Worm (Caenorhabditis elegans): Measurements from ENCODE around the gene F59B10.3.

The F59B10.3 gene

DNA sequence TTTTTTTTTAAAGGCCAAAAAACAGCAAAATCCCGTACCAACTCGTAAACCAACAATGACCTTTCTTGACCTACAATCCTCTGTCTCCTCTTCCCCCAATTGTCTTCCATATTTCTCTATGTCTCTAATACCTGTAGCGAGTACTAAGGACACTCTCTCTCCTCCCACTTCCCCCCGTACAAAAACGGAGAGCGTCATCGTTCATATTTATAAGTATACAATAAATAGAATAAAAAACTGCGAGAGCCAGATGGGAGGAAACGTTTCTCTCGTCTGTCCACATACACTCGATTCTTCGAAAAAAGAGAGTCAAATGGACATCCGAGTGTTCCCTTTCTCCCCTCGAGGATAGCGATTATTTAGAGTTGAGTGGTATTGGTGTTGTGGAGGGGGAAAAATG lies 5.6 kb upstream of the F59B10.3 start:
- no peak for TF ChIP-seq ztf-11 (tag; optimal IDR thresholded peaks at IDR 0.05)
- TF ChIP-seq nhr-237 (tag; optimal IDR thresholded peaks at IDR 0.05) = no peak
- TF ChIP-seq egl-5 (tag; optimal IDR thresholded peaks at IDR 0.05) = no peak
- no peak for TF ChIP-seq fos-1 (tag; optimal IDR thresholded peaks at IDR 0.05)
- peak; percentile 35 for TF ChIP-seq jun-1 (tag; optimal IDR thresholded peaks at IDR 0.05)
- TF ChIP-seq nhr-25 (tag; optimal IDR thresholded peaks at IDR 0.05) = peak; percentile 46
- TF ChIP-seq pha-4 (tag; optimal IDR thresholded peaks at IDR 0.05) = peak; percentile 89
- no peak for TF ChIP-seq unc-62 (GFP tag; optimal IDR thresholded peaks at IDR 0.05)
- no peak for TF ChIP-seq sea-2 (GFP tag; optimal IDR thresholded peaks at IDR 0.05)
- TF ChIP-seq daf-12 (tag; optimal IDR thresholded peaks at IDR 0.05) = no peak
- no peak for TF ChIP-seq mml-1 (tag; optimal IDR thresholded peaks at IDR 0.05)
- TF ChIP-seq nfya-1 (tag; optimal IDR thresholded peaks at IDR 0.05; ENCODE audit: insufficient read depth) = peak; percentile 1
- no peak for TF ChIP-seq skn-1 (tag; optimal IDR thresholded peaks at IDR 0.05)
- TF ChIP-seq nhr-23 (tag; optimal IDR thresholded peaks at IDR 0.05) = peak; percentile 58
- no peak for TF ChIP-seq eor-1 (tag; optimal IDR thresholded peaks at IDR 0.05)
- no peak for TF ChIP-seq R02D3.7 (tag; optimal IDR thresholded peaks at IDR 0.05)
- peak; percentile 20 for TF ChIP-seq lin-39 (tag; optimal IDR thresholded peaks at IDR 0.05)
- TF ChIP-seq hmg-11 (tag; optimal IDR thresholded peaks at IDR 0.05) = no peak
- no peak for TF ChIP-seq tbx-2 (tag; optimal IDR thresholded peaks at IDR 0.05)

DNA sequence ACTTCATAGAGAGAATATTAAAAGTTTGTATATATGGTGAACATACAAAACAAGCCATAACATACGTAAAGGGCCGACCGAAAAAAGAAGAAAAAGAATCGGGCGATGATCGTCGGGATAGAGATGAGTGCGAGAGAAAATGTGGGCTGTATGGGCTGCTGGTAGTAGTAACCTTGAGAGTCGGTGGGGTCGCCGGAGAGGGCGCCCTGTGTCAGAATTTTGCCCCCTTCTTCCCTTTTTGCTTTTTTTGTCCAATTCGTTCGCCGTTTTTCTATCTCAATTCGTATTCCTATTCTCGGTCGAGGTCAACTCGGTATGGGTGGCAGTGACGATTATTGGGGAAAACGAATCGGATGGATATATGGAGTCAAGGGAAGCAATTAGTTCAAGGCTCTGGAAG lies 4.4 kb upstream of the F59B10.3 start:
- TF ChIP-seq skn-1 (tag; optimal IDR thresholded peaks at IDR 0.05) (no peak), nhr-23 (tag; optimal IDR thresholded peaks at IDR 0.05) (peak; percentile 46), sea-2 (GFP tag; optimal IDR thresholded peaks at IDR 0.05) (no peak), nhr-25 (tag; optimal IDR thresholded peaks at IDR 0.05) (peak; percentile 73)

DNA sequence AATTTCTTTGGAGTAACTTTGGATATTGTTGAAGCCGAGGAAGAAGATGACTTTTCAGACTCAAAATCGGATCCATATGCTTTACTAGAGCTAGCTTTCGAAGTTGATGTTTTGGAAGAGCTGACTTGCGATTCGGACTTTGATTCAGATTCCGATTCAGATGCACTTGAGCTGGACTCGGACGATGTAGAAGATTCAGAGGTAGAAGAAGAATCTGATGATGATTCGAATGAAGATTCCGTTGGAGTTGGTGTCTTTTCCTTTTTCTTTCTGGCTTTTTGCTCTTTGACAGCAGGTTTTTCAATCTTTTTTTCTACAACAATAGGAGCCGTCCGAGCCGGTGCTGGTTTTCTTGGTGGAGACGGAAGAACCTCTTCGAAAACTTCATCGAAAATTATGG lies 2.4 kb upstream of the F59B10.3 start:
- TF ChIP-seq eor-1 (tag; optimal IDR thresholded peaks at IDR 0.05) = no peak
- TF ChIP-seq mml-1 (tag; optimal IDR thresholded peaks at IDR 0.05) = no peak
- no peak for TF ChIP-seq ceh-9 (tag; optimal IDR thresholded peaks at IDR 0.05)
- TF ChIP-seq nhr-28 (tag; optimal IDR thresholded peaks at IDR 0.05) = no peak
- TF ChIP-seq aly-2 (tag; optimal IDR thresholded peaks at IDR 0.05) = no peak
- no peak for TF ChIP-seq lsy-12 (tag; optimal IDR thresholded peaks at IDR 0.05)
- TF ChIP-seq R02D3.7 (tag; optimal IDR thresholded peaks at IDR 0.05) = no peak
- TF ChIP-seq jun-1 (tag; optimal IDR thresholded peaks at IDR 0.05) = no peak
- no peak for TF ChIP-seq fos-1 (tag; optimal IDR thresholded peaks at IDR 0.05)
- no peak for TF ChIP-seq egl-27 (tag; optimal IDR thresholded peaks at IDR 0.05)
- TF ChIP-seq mdl-1 (tag; optimal IDR thresholded peaks at IDR 0.05) = no peak
- TF ChIP-seq ZK546.5 (tag; optimal IDR thresholded peaks at IDR 0.05) = no peak
- no peak for TF ChIP-seq ceh-16 (tag; optimal IDR thresholded peaks at IDR 0.05)
- no peak for TF ChIP-seq hmg-11 (tag; optimal IDR thresholded peaks at IDR 0.05)
- no peak for TF ChIP-seq egl-5 (tag; optimal IDR thresholded peaks at IDR 0.05)
- no peak for TF ChIP-seq nhr-12 (tag; optimal IDR thresholded peaks at IDR 0.05)
- TF ChIP-seq unc-39 (tag; optimal IDR thresholded peaks at IDR 0.05) = no peak

DNA sequence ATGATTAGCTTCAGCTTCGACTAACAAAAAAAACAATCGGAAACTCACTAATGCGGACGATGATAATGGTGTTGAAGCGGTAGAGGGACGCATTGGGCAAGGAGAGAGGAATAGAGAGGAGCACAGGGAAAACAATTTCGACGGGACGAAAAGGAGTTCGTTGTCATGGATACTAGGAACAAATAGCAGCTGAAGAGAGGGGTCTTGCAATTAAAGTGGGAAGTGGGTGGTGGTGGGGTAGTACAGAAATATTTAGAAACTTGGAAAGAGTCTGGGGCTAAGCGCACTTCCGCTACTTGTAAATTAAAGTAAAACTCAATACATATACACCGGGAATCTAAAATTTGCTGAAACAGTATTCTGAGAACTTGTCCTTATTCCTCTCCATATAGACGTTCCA lies 596 bp upstream of the F59B10.3 start, which contains the start of gene F59B10.2:
Gene F59B10.2, minus strand, starts transcription at position 101 of the 400 bp plus-strand sequence.
- TF ChIP-seq ama-1 (optimal IDR thresholded peaks at IDR 0.05) = no peak
- no peak for TF ChIP-seq unc-39 (tag; optimal IDR thresholded peaks at IDR 0.05)

DNA sequence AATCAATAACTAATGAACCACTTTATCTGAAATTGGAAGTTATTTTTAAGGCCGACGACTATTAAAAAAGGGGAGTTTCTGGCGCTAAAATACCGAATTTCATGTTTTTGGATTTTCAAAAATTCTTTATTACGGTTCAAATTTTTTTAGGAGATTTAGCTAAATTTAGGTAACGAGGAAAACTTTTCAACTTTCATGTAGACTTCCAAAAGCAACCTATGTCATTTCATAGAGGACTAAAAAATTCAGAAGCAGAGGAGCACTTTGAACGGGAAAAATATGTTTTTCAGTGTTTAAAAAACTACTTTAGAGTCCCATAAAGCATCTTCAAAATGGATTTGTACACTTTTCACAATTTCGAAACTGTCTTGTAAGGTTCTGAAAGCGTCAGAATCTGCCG lies 3.0 kb downstream of the F59B10.3 start:
- TF ChIP-seq nhr-67 (tag; optimal IDR thresholded peaks at IDR 0.05) (no peak), nhr-11 (tag; optimal IDR thresholded peaks at IDR 0.05) (no peak)

DNA sequence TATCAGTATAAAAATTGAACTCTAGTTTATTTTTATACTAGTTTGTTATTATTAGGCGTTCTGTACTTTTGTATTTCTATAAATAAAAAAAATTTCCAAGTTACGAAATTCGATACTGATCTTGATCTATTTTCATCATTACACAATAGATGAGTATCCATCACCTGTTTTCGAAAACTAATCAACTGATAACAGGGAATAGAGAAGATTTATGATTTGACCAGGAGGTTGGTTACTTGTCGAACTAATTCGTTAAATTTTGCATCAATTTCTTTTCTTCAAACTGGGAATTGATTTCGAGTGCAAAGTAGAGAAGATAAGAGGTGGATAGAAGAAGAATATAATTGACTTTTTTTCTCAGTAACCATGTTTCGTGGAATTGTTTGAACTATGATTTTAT lies 5.1 kb downstream of the F59B10.3 start:
- TF ChIP-seq ceh-28 (tag; optimal IDR thresholded peaks at IDR 0.05) = peak; percentile 2
- no peak for TF ChIP-seq ZK546.5 (tag; optimal IDR thresholded peaks at IDR 0.05)
- TF ChIP-seq nhr-23 (tag; optimal IDR thresholded peaks at IDR 0.05) = peak; percentile 54
